Worm (Caenorhabditis elegans) whole organism, young adult: Measurements from ENCODE around the gene lem-2.

Source experiments
- B0035.1 ChIP-seq: sonication (generic microtip); optimal IDR thresholded peaks from 2 replicates; lab custom pipeline; 2016; ENCODE audit warnings: missing genetic modification characterization, mild to moderate bottlenecking, missing compliant biosample characterization, missing genotype, missing genetic modification reagents
- B0336.3 ChIP-seq: fragments of 200-800 bp; sonication (Bioruptor generic); IDR thresholded peaks from 2 replicates; pipeline ENCODE4 v1.3.6; 2022; ENCODE audit warnings: missing genetic modification characterization, missing compliant biosample characterization
- F33H1.4 ChIP-seq: fragments of 200-800 bp; sonication (Bioruptor generic); IDR thresholded peaks from 2 replicates; pipeline ENCODE4 v1.3.6; 2022; ENCODE audit warnings: missing genetic modification reagents, missing genetic modification characterization, missing compliant biosample characterization
- F37B4.10 ChIP-seq: fragments of 200-800 bp; sonication (Bioruptor generic); IDR thresholded peaks from 2 replicates; pipeline ENCODE4 v1.3.6; 2022; ENCODE audit warnings: missing genetic modification characterization, missing compliant biosample characterization
- F39B2.1 ChIP-seq: fragments of 200-800 bp; sonication (Bioruptor generic); IDR thresholded peaks from 2 replicates; pipeline ENCODE4 v1.3.6; 2022; ENCODE audit warnings: missing genetic modification reagents, missing genetic modification characterization, missing compliant biosample characterization
- F49E8.2 ChIP-seq: sonication (generic microtip); optimal IDR thresholded peaks from 3 replicates; lab custom pipeline; 2017; ENCODE audit warnings: missing genetic modification characterization, mild to moderate bottlenecking, missing compliant biosample characterization, antibody characterized with exemption, moderate library complexity; ENCODE audit not compliant: insufficient read depth
- Y67H2A.10 ChIP-seq: fragments of 200-800 bp; sonication (Bioruptor generic); conservative IDR thresholded peaks from 2 replicates; pipeline ENCODE4 v1.3.6; 2022; ENCODE audit warnings: missing genetic modification reagents, missing genetic modification characterization, missing compliant biosample characterization
- Y79H2A.3 ChIP-seq: fragments of 200-800 bp; sonication (Bioruptor generic); conservative IDR thresholded peaks from 2 replicates; pipeline ENCODE4 v1.3.6; 2022; ENCODE audit warnings: missing genetic modification reagents, missing genetic modification characterization, missing compliant biosample characterization
- ccch-3 ChIP-seq: fragments of 200-800 bp; sonication (Bioruptor generic); optimal IDR thresholded peaks from 2 replicates; lab custom pipeline; 2018; ENCODE audit warnings: mild to moderate bottlenecking, missing genetic modification characterization, missing compliant biosample characterization
- dpff-1 ChIP-seq: sonication (generic microtip); optimal IDR thresholded peaks from 2 replicates; lab custom pipeline; 2017; ENCODE audit warnings: mild to moderate bottlenecking, missing genetic modification characterization, missing compliant biosample characterization
- egl-44 ChIP-seq: fragments of 200-800 bp; sonication (Bioruptor generic); IDR thresholded peaks from 2 replicates; pipeline ENCODE4 v1.3.6; 2022; ENCODE audit warnings: missing genetic modification reagents, missing genetic modification characterization, missing compliant biosample characterization
- egrh-3 ChIP-seq: fragments of 200-800 bp; sonication (Bioruptor generic); IDR thresholded peaks from 2 replicates; pipeline ENCODE4 v1.3.6; 2022; ENCODE audit warnings: missing genetic modification reagents, missing genetic modification characterization, missing compliant biosample characterization
- him-1 ChIP-seq: sonication (generic microtip); optimal IDR thresholded peaks from 2 replicates; lab custom pipeline; 2016; ENCODE audit warnings: missing genotype, missing genetic modification reagents, missing genetic modification characterization, missing compliant biosample characterization
- hmg-1.2 ChIP-seq: fragments of 200-800 bp; sonication (Bioruptor generic); IDR thresholded peaks from 2 replicates; pipeline ENCODE4 v1.3.6; 2022; ENCODE audit warnings: missing genetic modification reagents, missing genetic modification characterization, missing compliant biosample characterization
- hrde-1 ChIP-seq: sonication (generic microtip); optimal IDR thresholded peaks from 2 replicates; lab custom pipeline; 2016; ENCODE audit warnings: missing genetic modification characterization, mild to moderate bottlenecking, missing compliant biosample characterization, moderate library complexity, missing genotype, missing genetic modification reagents, borderline replicate concordance
- hsf-1 ChIP-seq: fragments of 200-800 bp; sonication (Bioruptor generic); IDR thresholded peaks from 2 replicates; pipeline ENCODE4 v1.3.6; 2022; ENCODE audit warnings: missing genetic modification reagents, missing genetic modification characterization, missing compliant biosample characterization
- let-526 ChIP-seq: fragments of 200-800 bp; sonication (Bioruptor generic); IDR thresholded peaks from 2 replicates; pipeline ENCODE4 v1.3.6; 2022; ENCODE audit warnings: missing genetic modification reagents, missing genetic modification characterization, missing compliant biosample characterization
- lin-35 ChIP-seq, 3 experiments: fragments of 150-350 bp in 2 of 3; sonication (generic microtip) in 1 of 3; optimal IDR thresholded peaks; 2 replicates each; lab custom pipeline; 2014 to 2018; ENCODE audit warnings: missing biosample characterization in 3 of 3, missing genetic modification characterization in 3 of 3, missing genetic modification reagents in 3 of 3
- lin-40 ChIP-seq: sonication (generic microtip); optimal IDR thresholded peaks from 2 replicates; lab custom pipeline; 2016; ENCODE audit warnings: missing genetic modification characterization, mild to moderate bottlenecking, missing compliant biosample characterization, missing genotype, missing genetic modification reagents
- lsl-1 ChIP-seq: fragments of 200-800 bp; sonication (Bioruptor generic); optimal IDR thresholded peaks from 2 replicates; lab custom pipeline; 2018; ENCODE audit warnings: mild to moderate bottlenecking, missing genetic modification characterization, moderate library complexity, missing compliant biosample characterization
- madf-6 ChIP-seq: fragments of 200-800 bp; sonication (Bioruptor generic); IDR thresholded peaks from 2 replicates; pipeline ENCODE4 v1.3.6; 2022; ENCODE audit warnings: missing genetic modification reagents, missing genetic modification characterization, missing compliant biosample characterization
- mcd-1 ChIP-seq: fragments of 200-800 bp; sonication (Bioruptor generic); IDR thresholded peaks from 2 replicates; pipeline ENCODE4 v1.3.6; 2022; ENCODE audit warnings: missing genetic modification reagents, missing genetic modification characterization, missing compliant biosample characterization
- mes-4 ChIP-seq: sonication (generic microtip); optimal IDR thresholded peaks from 2 replicates; lab custom pipeline; 2016; ENCODE audit warnings: missing genotype, missing genetic modification characterization, missing compliant biosample characterization
- nfya-2 ChIP-seq: fragments of 200-800 bp; sonication (Bioruptor generic); IDR thresholded peaks from 2 replicates; pipeline ENCODE4 v1.3.6; 2022; ENCODE audit warnings: missing genetic modification reagents, missing genetic modification characterization, missing compliant biosample characterization
- nfyb-1 ChIP-seq: fragments of 200-800 bp; sonication (Bioruptor generic); IDR thresholded peaks from 2 replicates; pipeline ENCODE4 v1.3.6; 2022; ENCODE audit warnings: missing genetic modification reagents, missing genetic modification characterization, missing compliant biosample characterization
- rpc-1 ChIP-seq, 2 experiments: fragments of 150-350 bp in 1 of 2; sonication (generic microtip) in 1 of 2; optimal IDR thresholded peaks; 2 replicates each; lab custom pipeline; 2014 to 2018; ENCODE audit warnings: missing biosample characterization in 1 of 2, missing genetic modification characterization in 1 of 2, missing genetic modification reagents in 1 of 2, missing genotype in 1 of 2
- sdz-38 ChIP-seq: sonication (generic microtip); optimal IDR thresholded peaks from 2 replicates; lab custom pipeline; 2016; ENCODE audit warnings: missing genotype, missing genetic modification characterization, missing compliant biosample characterization
- snpc-4 ChIP-seq, 5 experiments: fragments of 150-350 bp in 1 of 5; sonication (generic microtip) in 4 of 5; optimal IDR thresholded peaks; 2 replicates each; lab custom pipeline; 2014 to 2018; ENCODE audit warnings: missing genetic modification characterization in 5 of 5, missing biosample characterization in 3 of 5, antibody characterized with exemption in 2 of 5, mild to moderate bottlenecking in 2 of 5, missing compliant biosample characterization in 2 of 5, missing genotype in 2 of 5, moderate library complexity in 2 of 5, missing genetic modification reagents in 1 of 5
- unc-130 ChIP-seq: sonication (generic microtip); optimal IDR thresholded peaks from 2 replicates; lab custom pipeline; 2016; ENCODE audit warnings: missing genetic modification reagents, missing genetic modification characterization, missing compliant biosample characterization
- zfh-2 ChIP-seq: fragments of 200-800 bp; sonication (Bioruptor generic); conservative IDR thresholded peaks from 2 replicates; pipeline ENCODE4 v1.3.6; 2022; ENCODE audit warnings: missing genetic modification reagents, missing genetic modification characterization, missing compliant biosample characterization

The lem-2 gene

DNA sequence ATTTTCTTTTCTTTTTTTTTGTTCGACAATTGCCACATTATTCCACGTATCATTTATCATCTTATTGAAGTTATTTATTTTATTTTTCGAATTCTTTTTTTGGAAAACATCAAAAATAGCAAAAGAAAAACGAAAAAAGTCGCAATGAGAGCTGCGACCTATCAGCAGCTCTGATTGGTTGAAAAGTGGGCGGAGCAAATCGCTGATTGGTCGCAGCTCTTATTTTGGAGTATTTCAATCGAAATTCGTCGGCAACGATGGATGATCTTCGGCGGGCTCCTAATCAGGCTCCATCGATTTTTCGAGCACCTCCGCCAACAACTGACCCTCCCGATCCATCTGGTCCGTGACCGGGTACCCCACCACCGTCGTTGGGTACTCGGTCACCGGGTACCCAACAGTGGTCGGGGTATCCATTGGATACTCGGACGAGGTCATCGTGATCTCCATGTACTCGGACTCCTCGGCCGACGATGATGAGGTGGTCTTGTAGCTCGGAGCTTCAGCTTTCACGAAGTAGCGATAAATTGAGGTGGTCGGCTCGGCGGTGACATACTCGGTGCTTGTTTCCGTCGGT, 26.6 kb downstream of the lem-2 start:
- TF ChIP-seq zfh-2: peak; percentile 66
- peak; percentile 40; the same call in 1 of the 2 replicates for TF ChIP-seq egrh-3 (GFP tag; lab: Robert Waterston, UW)
- peak; percentile 62; the same call in 1 of the 2 replicates for TF ChIP-seq nfya-2 (GFP tag; lab: Robert Waterston, UW)
- 0 out of 2 replicates have a peak, but pooled peaks have one; percentile 11 for TF ChIP-seq mcd-1 (GFP tag; lab: Robert Waterston, UW)
- peak; percentile 15 for TF ChIP-seq him-1 (tag; lab: Kevin White, UChicago)
- TF ChIP-seq sdz-38: no peak
- peak; percentile 94 for TF ChIP-seq nfyb-1 (GFP tag; lab: Robert Waterston, UW)
- TF ChIP-seq F33H1.4 (GFP tag; lab: Robert Waterston, UW): no peak

DNA sequence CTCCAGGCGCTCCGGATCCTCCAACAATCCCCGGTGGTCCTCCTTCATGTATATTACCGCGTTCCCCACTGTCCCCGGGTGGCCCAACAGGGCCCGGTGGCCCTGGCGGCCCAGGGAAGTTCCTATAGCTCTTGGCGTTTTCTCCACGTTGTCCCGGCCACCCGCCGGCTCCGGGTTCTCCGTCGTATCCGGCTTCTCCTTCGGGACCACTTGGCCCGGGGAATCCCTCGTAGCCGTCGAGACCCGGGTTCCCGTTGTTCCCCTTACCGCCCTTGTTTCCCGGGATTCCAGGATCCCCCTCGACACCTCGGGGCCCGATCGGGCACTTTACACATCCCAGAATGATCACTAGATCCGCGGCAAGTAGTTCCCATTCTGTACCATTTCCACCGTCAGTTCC, 27.9 kb downstream of the lem-2 start:
- TF ChIP-seq F49E8.2: no peak
- peak; percentile 89 for TF ChIP-seq egrh-3 (GFP tag; lab: Robert Waterston, UW)
- peak; percentile 87 for TF ChIP-seq zfh-2
- TF ChIP-seq lin-35 (GFP tag; optimal IDR thresholded peaks at IDR 0.05; lab: Kevin White, UChicago): no peak
- no peak for TF ChIP-seq rpc-1 (optimal IDR thresholded peaks at IDR 0.05; lab: Kevin White, UChicago)
- no peak for TF ChIP-seq rpc-1 (tag; optimal IDR thresholded peaks at IDR 0.05; lab: Kevin White, UChicago)
- TF ChIP-seq F37B4.10 (GFP tag; lab: Robert Waterston, UW): 0 out of 2 replicates have a peak, but pooled peaks have one; percentile 39

DNA sequence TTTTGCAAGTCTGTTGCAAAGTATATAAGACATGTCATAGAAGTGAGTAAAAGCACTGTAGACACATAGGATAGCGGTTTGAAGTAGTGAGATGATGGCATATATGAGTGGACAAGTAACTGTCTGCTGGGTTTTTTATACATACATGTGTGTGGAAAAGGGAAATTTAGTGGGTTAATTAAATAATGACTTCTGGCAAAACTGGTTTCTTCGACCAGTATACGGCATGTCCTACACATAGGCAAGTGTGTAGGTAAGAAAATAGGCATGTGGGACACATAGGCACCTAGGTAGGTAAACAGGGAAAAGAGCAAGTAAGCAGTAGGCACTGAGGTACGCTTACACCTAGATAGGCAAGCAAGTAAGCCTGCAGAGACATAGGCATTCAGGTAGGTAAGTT, 31.3 kb downstream of the lem-2 start, which contains the start of gene col-87:
Gene col-87 (minus strand): TSS at position 101 of the 400 bp plus-strand sequence.
- TF ChIP-seq F33H1.4 (GFP tag; lab: Robert Waterston, UW) (no peak), lin-40 (no peak)

DNA sequence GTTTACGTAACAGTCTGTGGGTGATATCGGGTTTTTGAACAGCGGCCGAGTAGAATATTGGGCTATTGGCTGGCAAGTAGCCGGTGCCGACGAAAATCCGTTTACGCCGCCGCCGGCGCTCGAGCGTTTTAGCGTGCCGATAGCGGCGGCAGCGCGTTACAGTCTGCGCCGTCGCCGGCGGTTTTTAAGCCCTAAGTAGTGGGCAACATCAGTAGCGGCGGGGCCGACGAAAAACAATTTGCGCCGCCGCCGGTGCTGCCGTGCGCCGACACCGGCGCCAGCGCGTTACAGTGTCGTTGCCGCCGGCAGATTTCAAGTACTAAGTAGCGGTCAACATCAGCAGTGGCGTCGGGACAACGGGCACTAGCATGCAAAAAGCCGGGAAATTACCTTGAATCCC, 32.6 kb downstream of the lem-2 start:
- TF ChIP-seq egrh-3 (GFP tag; lab: Robert Waterston, UW): peak; percentile 44; the same call in 1 of the 2 replicates
- TF ChIP-seq zfh-2: peak; percentile 69
- no peak for TF ChIP-seq lin-35 (GFP tag; optimal IDR thresholded peaks at IDR 0.05; lab: Kevin White, UChicago)

DNA sequence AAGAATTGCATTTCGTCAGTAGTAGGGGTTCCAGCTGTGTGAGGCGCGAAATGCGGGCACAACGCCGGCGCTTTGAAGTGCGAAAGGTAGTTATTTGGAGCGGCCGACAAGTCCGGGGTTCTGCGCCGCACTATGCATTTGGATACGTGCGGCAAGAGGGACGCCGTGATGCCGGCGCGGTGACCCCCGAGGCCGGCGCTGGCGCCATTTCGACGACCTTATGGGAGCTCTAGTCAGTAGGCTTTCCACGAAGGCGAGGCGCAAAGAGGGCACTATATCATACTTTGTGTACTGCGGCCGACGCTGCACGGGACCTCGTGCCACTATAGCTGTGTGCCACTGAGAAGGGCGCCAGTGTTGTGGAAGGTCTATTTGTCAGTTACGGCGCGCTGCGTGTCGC, 33.6 kb downstream of the lem-2 start:
- TF ChIP-seq Y67H2A.10 (GFP tag; lab: Robert Waterston, UW) (no peak), rpc-1 (optimal IDR thresholded peaks at IDR 0.05; lab: Kevin White, UChicago) (no peak), rpc-1 (tag; optimal IDR thresholded peaks at IDR 0.05; lab: Kevin White, UChicago) (no peak), zfh-2 (peak; percentile 81), snpc-4 (GFP tag; optimal IDR thresholded peaks at IDR 0.05; lab: Kevin White, UChicago) (no peak), snpc-4 (tag; optimal IDR thresholded peaks at IDR 0.05; lab: Kevin White, UChicago) (peak in 2 of 4 experiments; percentile 26 to 46), egrh-3 (GFP tag; lab: Robert Waterston, UW) (peak; percentile 35; the same call in 1 of the 2 replicates), hmg-1.2 (GFP tag; lab: Robert Waterston, UW) (no peak), F39B2.1 (no peak)

- TF ChIP-seq unc-130 (GFP tag; lab: Kevin White, UChicago): no peak
- TF ChIP-seq lsl-1 (GFP tag; lab: Kevin White, UChicago): no peak
- no peak for TF ChIP-seq egrh-3 (GFP tag; lab: Robert Waterston, UW)
- TF ChIP-seq B0336.3 (GFP tag; lab: Robert Waterston, UW): no peak
- TF ChIP-seq dpff-1 (tag; lab: Kevin White, UChicago): no peak
Observed at ce11 chrII:14097518-14097917, 34.3 kb downstream of the lem-2 start, which contains the start of gene Y39G8C.2. TSS of gene Y39G8C.2 (minus strand) at chrII:14097618.

- TF ChIP-seq ccch-3 (GFP tag; lab: Kevin White, UChicago) (no peak), lin-40 (no peak), mes-4 (no peak), let-526 (GFP tag; lab: Robert Waterston, UW) (no peak), B0035.1 (no peak), dpff-1 (tag; lab: Kevin White, UChicago) (no peak), hrde-1 (tag; lab: Kevin White, UChicago) (no peak), Y67H2A.10 (GFP tag; lab: Robert Waterston, UW) (no peak), Y79H2A.3 (no peak), zfh-2 (no peak), egl-44 (no peak), rpc-1 (optimal IDR thresholded peaks at IDR 0.05; lab: Kevin White, UChicago) (no peak), rpc-1 (tag; optimal IDR thresholded peaks at IDR 0.05; lab: Kevin White, UChicago) (no peak), hsf-1 (GFP tag; lab: Robert Waterston, UW) (no peak), unc-130 (GFP tag; lab: Kevin White, UChicago) (no peak), madf-6 (GFP tag; lab: Robert Waterston, UW) (no peak)
Observed at ce11 chrII:14098348-14098747, 35.1 kb downstream of the lem-2 start.
